Fruit fly (Drosophila melanogaster) whole organism, pupa: Measurements from ENCODE around the gene CG31211.

ENCODE experiments used
- CG10348 ChIP-seq: fragments of 200-800 bp; sonication (Bioruptor generic); IDR thresholded peaks from 2 replicates; pipeline ENCODE4 v1.3.6; 2022; ENCODE audit warnings: missing biosample characterization, missing genetic modification characterization
- CG12605 ChIP-seq: fragments of 200-800 bp; sonication (Bioruptor generic); IDR thresholded peaks from 2 replicates; pipeline ENCODE4 v1.3.6; 2022; ENCODE audit warnings: missing biosample characterization, missing genetic modification characterization
- CG14655 ChIP-seq: fragments of 200-800 bp; sonication (Bioruptor generic); optimal IDR thresholded peaks from 3 replicates; lab custom pipeline; 2017; ENCODE audit warnings: mild to moderate bottlenecking, missing biosample characterization, missing genetic modification reagents, missing genetic modification characterization
- CG15710 ChIP-seq: fragments of 200-800 bp; sonication (Bioruptor generic); optimal IDR thresholded peaks from 2 replicates; lab custom pipeline; 2018; ENCODE audit warnings: missing biosample characterization, mild to moderate bottlenecking, missing genetic modification characterization, moderate library complexity
- CG32121 ChIP-seq: fragments of 200-800 bp; sonication (Bioruptor generic); IDR thresholded peaks from 2 replicates; pipeline ENCODE4 v1.3.6; 2022; ENCODE audit warnings: missing biosample characterization, missing genetic modification characterization
- CG34367 ChIP-seq: fragments of 200-800 bp; sonication (Bioruptor generic); optimal IDR thresholded peaks from 2 replicates; lab custom pipeline; 2018; ENCODE audit warnings: missing biosample characterization, mild to moderate bottlenecking, missing genetic modification characterization
- CG4496 ChIP-seq: fragments of 200-800 bp; sonication (Bioruptor generic); IDR thresholded peaks from 3 replicates; pipeline ENCODE4 v1.3.6; 2022; ENCODE audit warnings: missing biosample characterization, missing genetic modification characterization
- CG9948 ChIP-seq: fragments of 200-800 bp; sonication (Bioruptor generic); optimal IDR thresholded peaks from 2 replicates; lab custom pipeline; 2018; ENCODE audit warnings: missing biosample characterization, mild to moderate bottlenecking, missing genetic modification characterization, moderate library complexity
- D1 ChIP-seq: fragments of 200-800 bp; sonication (Bioruptor generic); optimal IDR thresholded peaks from 2 replicates; lab custom pipeline; 2018; ENCODE audit warnings: missing biosample characterization, mild to moderate bottlenecking, missing genetic modification characterization, moderate library complexity
- EcR ChIP-seq: fragments of 200-800 bp; sonication (Bioruptor generic); optimal IDR thresholded peaks from 3 replicates; lab custom pipeline; 2019; ENCODE audit warnings: missing biosample characterization, missing genetic modification characterization, mild to moderate bottlenecking, moderate library complexity, missing genetic modification reagents
- Ets98B ChIP-seq: fragments of 200-800 bp; sonication (Bioruptor generic); IDR thresholded peaks from 2 replicates; pipeline ENCODE4 v1.3.6; 2022; ENCODE audit warnings: missing biosample characterization, missing genetic modification characterization
- fd96Ca ChIP-seq: fragments of 200-800 bp; sonication (Bioruptor generic); IDR thresholded peaks from 3 replicates; pipeline ENCODE4 v1.3.6; 2022; ENCODE audit warnings: missing biosample characterization, missing genetic modification characterization
- gl ChIP-seq: fragments of 200-800 bp; sonication (Bioruptor generic); optimal IDR thresholded peaks from 2 replicates; lab custom pipeline; 2018; ENCODE audit warnings: missing biosample characterization, mild to moderate bottlenecking, missing genetic modification characterization
- rn ChIP-seq: fragments of 200-800 bp; sonication (Bioruptor generic); IDR thresholded peaks from 2 replicates; pipeline ENCODE4 v1.3.6; 2022; ENCODE audit warnings: missing biosample characterization, missing genetic modification characterization

DNA sequence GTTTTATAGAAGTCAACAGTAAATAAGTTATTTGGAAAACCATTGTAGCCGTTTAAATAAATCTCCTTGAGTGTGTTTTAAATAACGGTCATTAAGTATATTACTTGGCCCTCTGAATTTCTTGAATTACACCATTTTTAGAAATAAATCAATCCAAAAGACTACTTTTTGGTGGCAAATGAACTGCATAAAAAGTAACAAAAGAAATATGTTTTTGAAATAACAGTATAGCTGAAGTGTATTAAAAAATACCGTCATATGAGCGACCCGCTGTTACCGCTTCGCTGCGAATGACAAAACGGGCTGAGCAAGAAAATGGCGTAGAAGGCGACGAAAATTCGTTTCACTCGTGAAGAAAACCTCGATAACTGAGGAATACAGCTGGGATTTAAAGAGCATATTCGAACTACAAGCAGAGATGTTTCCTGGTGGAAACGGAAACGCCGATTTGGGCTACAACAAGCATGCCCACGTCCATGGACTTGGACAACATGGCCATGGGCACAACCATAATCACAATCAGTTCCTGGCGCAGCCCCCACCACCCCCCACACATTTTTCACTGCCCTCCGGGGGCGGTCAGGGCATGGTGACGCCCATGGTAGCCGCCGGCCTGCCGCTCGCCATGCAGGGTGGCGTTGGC lies at the start of gene CG31211:
- no peak for TF ChIP-seq CG14655 (GFP tag; lab: Kevin White, UChicago)
- TF ChIP-seq CG9948 (tag; lab: Kevin White, UChicago), result no peak
- TF ChIP-seq fd96Ca, result no peak
- TF ChIP-seq EcR (GFP tag; lab: Kevin White, UChicago), result no peak
- TF ChIP-seq CG12605, result no peak
- TF ChIP-seq CG4496 (GFP tag; lab: Robert Waterston, UW), result no peak
- no peak for TF ChIP-seq CG15710 (tag; lab: Kevin White, UChicago)
- TF ChIP-seq D1, result no peak
- no peak for TF ChIP-seq CG32121 (GFP tag; lab: Robert Waterston, UW)
- no peak for TF ChIP-seq Ets98B
- TF ChIP-seq gl (tag; lab: Kevin White, UChicago), result no peak
- no peak for TF ChIP-seq CG34367 (tag; lab: Kevin White, UChicago)
- TF ChIP-seq CG10348, result no peak
- TF ChIP-seq rn (GFP tag; lab: Robert Waterston, UW), result no peak
